Fruit fly (Drosophila melanogaster) whole organism, embryonic: ENCODE data around the gene Fer3HCH.
A peak's percentile ranks its signal among the peaks of the same experiment; 100 is the strongest.

Experiments used
- B-H2 ChIP-seq: fragments of 200-800 bp; sonication (Bioruptor generic); optimal IDR thresholded peaks from 2 replicates; lab custom pipeline; 2018; ENCODE audit warnings: missing biosample characterization, mild to moderate bottlenecking, missing genetic modification characterization
- CG10274 ChIP-seq: fragments of 200-800 bp; sonication (Bioruptor generic); optimal IDR thresholded peaks from 3 replicates; lab custom pipeline; 2017; ENCODE audit warnings: missing biosample characterization, mild to moderate bottlenecking, missing genetic modification characterization
- CG10431 ChIP-seq: fragments of 200-800 bp; sonication (Bioruptor generic); optimal IDR thresholded peaks from 3 replicates; lab custom pipeline; 2018; ENCODE audit warnings: missing biosample characterization, mild to moderate bottlenecking, missing genetic modification characterization
- CG11247 ChIP-seq: fragments of 200-800 bp; sonication (Bioruptor generic); IDR thresholded peaks from 2 replicates; pipeline ENCODE4 v1.3.6; 2022; ENCODE audit warnings: missing biosample characterization, missing genetic modification characterization
- CG11695 ChIP-seq: fragments of 200-800 bp; sonication (Bioruptor generic); IDR thresholded peaks from 3 replicates; pipeline ENCODE4 v1.3.6; 2022; ENCODE audit warnings: missing biosample characterization, missing genetic modification characterization
- CG1233 ChIP-seq: fragments of 200-800 bp; sonication (Bioruptor generic); optimal IDR thresholded peaks from 4 replicates; lab custom pipeline; 2018; ENCODE audit warnings: missing biosample characterization, mild to moderate bottlenecking, missing genetic modification characterization
- CG13624 ChIP-seq: fragments of 200-800 bp; sonication (Bioruptor generic); optimal IDR thresholded peaks from 2 replicates; lab custom pipeline; 2016; ENCODE audit warnings: missing biosample characterization, missing genetic modification characterization
- CG13775 ChIP-seq: fragments of 200-800 bp; sonication (Bioruptor generic); optimal IDR thresholded peaks from 3 replicates; lab custom pipeline; 2017; ENCODE audit warnings: missing biosample characterization, mild to moderate bottlenecking, missing genetic modification characterization
- CG15479 ChIP-seq: fragments of 200-800 bp; sonication (Bioruptor generic); optimal IDR thresholded peaks from 3 replicates; lab custom pipeline; 2019; ENCODE audit warnings: missing biosample characterization, mild to moderate bottlenecking, missing genetic modification characterization, moderate library complexity
- CG15514 ChIP-seq: fragments of 200-800 bp; sonication (Bioruptor generic); optimal IDR thresholded peaks from 3 replicates; lab custom pipeline; 2017; ENCODE audit warnings: missing biosample characterization, missing genetic modification characterization, mild to moderate bottlenecking, moderate library complexity, missing genetic modification reagents
- CG16863 ChIP-seq: fragments of 200-800 bp; sonication (Bioruptor generic); optimal IDR thresholded peaks from 3 replicates; lab custom pipeline; 2016; ENCODE audit warnings: missing biosample characterization, missing genetic modification characterization
- CG17186 ChIP-seq: fragments of 200-800 bp; sonication (Bioruptor generic); optimal IDR thresholded peaks from 3 replicates; lab custom pipeline; 2017; ENCODE audit warnings: missing biosample characterization, missing genetic modification reagents, missing genetic modification characterization
- CG1792 ChIP-seq: fragments of 200-800 bp; sonication (Bioruptor generic); optimal IDR thresholded peaks from 2 replicates; lab custom pipeline; 2016; ENCODE audit warnings: missing biosample characterization, missing genetic modification characterization
- CG18599 ChIP-seq: fragments of 200-800 bp; sonication (Bioruptor generic); optimal IDR thresholded peaks from 3 replicates; lab custom pipeline; 2017; ENCODE audit warnings: missing biosample characterization, missing genetic modification characterization, mild to moderate bottlenecking, moderate library complexity, missing genetic modification reagents
- CG2120 ChIP-seq: fragments of 200-800 bp; sonication (Bioruptor generic); optimal IDR thresholded peaks from 3 replicates; lab custom pipeline; 2016; ENCODE audit warnings: missing biosample characterization, missing genetic modification characterization
- CG2129 ChIP-seq: fragments of 200-800 bp; sonication (Bioruptor generic); IDR thresholded peaks from 2 replicates; pipeline ENCODE4 v1.3.6; 2022; ENCODE audit warnings: missing biosample characterization, missing genetic modification characterization; ENCODE audit not compliant: partially characterized antibody
- CG32772 ChIP-seq: fragments of 200-800 bp; sonication (Bioruptor generic); IDR thresholded peaks from 2 replicates; pipeline ENCODE4 v1.3.6; 2022; ENCODE audit warnings: missing biosample characterization, missing genetic modification characterization
- CG33213 ChIP-seq: fragments of 200-800 bp; sonication (Bioruptor generic); optimal IDR thresholded peaks from 3 replicates; lab custom pipeline; 2016; ENCODE audit warnings: missing biosample characterization, missing genetic modification characterization
- CG4328 ChIP-seq: fragments of 200-800 bp; sonication (Bioruptor generic); optimal IDR thresholded peaks from 3 replicates; lab custom pipeline; 2017; ENCODE audit warnings: missing biosample characterization, missing genetic modification reagents, missing genetic modification characterization
- CG4730 ChIP-seq: fragments of 200-800 bp; sonication (Bioruptor generic); IDR thresholded peaks from 2 replicates; pipeline ENCODE4 v1.3.6; 2022; ENCODE audit warnings: missing biosample characterization, missing genetic modification characterization
- CG9727 ChIP-seq: fragments of 200-800 bp; sonication (Bioruptor generic); optimal IDR thresholded peaks from 3 replicates; lab custom pipeline; 2017; ENCODE audit warnings: missing biosample characterization, mild to moderate bottlenecking, missing genetic modification characterization
- E2f1 ChIP-seq: fragments of 200-800 bp; sonication (Bioruptor generic); IDR thresholded peaks from 2 replicates; pipeline ENCODE4 v1.3.6; 2022; ENCODE audit warnings: missing biosample characterization, missing genetic modification characterization
- Gsc ChIP-seq: fragments of 200-800 bp; sonication (Bioruptor generic); IDR thresholded peaks from 2 replicates; pipeline ENCODE4 v1.3.6; 2022; ENCODE audit warnings: missing biosample characterization, missing genetic modification characterization
- HmgD ChIP-seq: fragments of 200-800 bp; sonication (Bioruptor generic); optimal IDR thresholded peaks from 3 replicates; lab custom pipeline; 2016; ENCODE audit warnings: missing biosample characterization, missing genetic modification characterization
- Hr78 ChIP-seq, 2 experiments: fragments of 200-800 bp in 1 of 2; fragments of >200 bp in 1 of 2; sonication (Bioruptor generic) in 1 of 2; optimal IDR thresholded peaks; 2 replicates each; lab custom pipeline; 2017 to 2019; ENCODE audit warnings: missing biosample characterization in 2 of 2, missing genetic modification characterization in 2 of 2, mild to moderate bottlenecking in 1 of 2, moderate library complexity in 1 of 2
- Myb ChIP-seq: fragments of 200-800 bp; sonication (Bioruptor generic); optimal IDR thresholded peaks from 2 replicates; lab custom pipeline; 2016; ENCODE audit warnings: missing biosample characterization, missing genetic modification characterization
- Neu2 ChIP-seq: fragments of 200-800 bp; sonication (Bioruptor generic); optimal IDR thresholded peaks from 3 replicates; lab custom pipeline; 2016; ENCODE audit warnings: missing biosample characterization, missing genetic modification characterization, borderline replicate concordance
- Nf-YB ChIP-seq: fragments of 200-800 bp; sonication (Bioruptor generic); optimal IDR thresholded peaks from 3 replicates; lab custom pipeline; 2019; ENCODE audit warnings: missing biosample characterization, mild to moderate bottlenecking, missing genetic modification characterization, moderate library complexity
- NfI ChIP-seq: fragments of 200-800 bp; sonication (Bioruptor generic); optimal IDR thresholded peaks from 3 replicates; lab custom pipeline; 2018; ENCODE audit warnings: missing biosample characterization, mild to moderate bottlenecking, missing genetic modification characterization, moderate library complexity
- Sox100B ChIP-seq: fragments of 200-800 bp; sonication (Bioruptor generic); optimal IDR thresholded peaks from 3 replicates; lab custom pipeline; 2018; ENCODE audit warnings: missing biosample characterization, mild to moderate bottlenecking, missing genetic modification characterization
- chinmo ChIP-seq: fragments of 200-800 bp; sonication (Bioruptor generic); IDR thresholded peaks from 4 replicates; pipeline ENCODE4 v1.3.6; 2022; ENCODE audit warnings: missing biosample characterization, missing genetic modification characterization; ENCODE audit not compliant: partially characterized antibody
- corto ChIP-seq: fragments of 200-800 bp; sonication (Bioruptor generic); optimal IDR thresholded peaks from 2 replicates; lab custom pipeline; 2016; ENCODE audit warnings: missing biosample characterization, mild to moderate bottlenecking, missing genetic modification characterization, moderate library complexity
- crp ChIP-seq, 2 experiments: fragments of 200-800 bp; sonication (Bioruptor generic); optimal IDR thresholded peaks; 2 replicates in 1 of 2; 3 replicates in 1 of 2; lab custom pipeline; 2017; ENCODE audit warnings: missing biosample characterization in 2 of 2, missing genetic modification characterization in 2 of 2, mild to moderate bottlenecking in 1 of 2, moderate library complexity in 1 of 2
- cwo ChIP-seq: fragments of 200-800 bp; sonication (Bioruptor generic); optimal IDR thresholded peaks from 3 replicates; lab custom pipeline; 2017; ENCODE audit warnings: missing biosample characterization, missing genetic modification characterization, mild to moderate bottlenecking, moderate library complexity, missing genetic modification reagents
- danr ChIP-seq: fragments of 200-800 bp; sonication (Bioruptor generic); IDR thresholded peaks from 2 replicates; pipeline ENCODE4 v1.3.6; 2022; ENCODE audit warnings: missing biosample characterization, missing genetic modification characterization
- disco-r ChIP-seq: fragments of 200-800 bp; sonication (Bioruptor generic); optimal IDR thresholded peaks from 2 replicates; lab custom pipeline; 2016; ENCODE audit warnings: missing biosample characterization, missing genetic modification characterization
- ewg ChIP-seq: fragments of 200-800 bp; sonication (Bioruptor generic); optimal IDR thresholded peaks from 3 replicates; lab custom pipeline; 2017; ENCODE audit warnings: mild to moderate bottlenecking, missing biosample characterization, missing genetic modification reagents, missing genetic modification characterization
- her ChIP-seq: fragments of 200-800 bp; sonication (Bioruptor generic); optimal IDR thresholded peaks from 2 replicates; lab custom pipeline; 2016; ENCODE audit warnings: missing biosample characterization, missing genetic modification characterization
- hth ChIP-seq: fragments of >200 bp; optimal IDR thresholded peaks from 2 replicates; lab custom pipeline; 2017; ENCODE audit warnings: inconsistent platforms
- lola ChIP-seq, 3 experiments: fragments of >200 bp in 2 of 3; fragments of 200-800 bp in 1 of 3; sonication (Bioruptor generic) in 1 of 3; optimal IDR thresholded peaks; 2 replicates each; lab custom pipeline; 2017 to 2019; ENCODE audit warnings: missing biosample characterization in 3 of 3, missing genetic modification characterization in 3 of 3, mild to moderate bottlenecking in 1 of 3, moderate library complexity in 1 of 3
- lov ChIP-seq, 2 experiments: fragments of 200-800 bp in 1 of 2; fragments of >200 bp in 1 of 2; sonication (Bioruptor generic) in 1 of 2; IDR thresholded peaks in 1 of 2; optimal IDR thresholded peaks in 1 of 2; 2 replicates in 1 of 2; 3 replicates in 1 of 2; pipeline versions ENCODE4 v1.3.6 to Lab custom; 2017 to 2022; ENCODE audit warnings: missing biosample characterization in 1 of 2, missing genetic modification characterization in 1 of 2
- mld ChIP-seq: fragments of 200-800 bp; sonication (Bioruptor generic); IDR thresholded peaks from 3 replicates; pipeline ENCODE4 v1.3.6; 2022; ENCODE audit warnings: missing biosample characterization, missing genetic modification characterization; ENCODE audit not compliant: partially characterized antibody
- ranshi ChIP-seq: fragments of 200-800 bp; sonication (Bioruptor generic); IDR thresholded peaks from 2 replicates; pipeline ENCODE4 v1.3.6; 2022; ENCODE audit warnings: missing biosample characterization, missing genetic modification characterization
- rib ChIP-seq: fragments of 200-800 bp; sonication (Bioruptor generic); IDR thresholded peaks from 2 replicates; pipeline ENCODE4 v1.3.6; 2022; ENCODE audit warnings: missing biosample characterization, missing genetic modification characterization
- sc ChIP-seq, 3 experiments: fragments of >200 bp in 2 of 3; fragments of 200-800 bp in 1 of 3; sonication (Bioruptor generic) in 1 of 3; optimal IDR thresholded peaks; 2 replicates in 2 of 3; 3 replicates in 1 of 3; lab custom pipeline; 2017; ENCODE audit warnings: mild to moderate bottlenecking in 1 of 3, missing biosample characterization in 1 of 3, missing genetic modification characterization in 1 of 3, missing genetic modification reagents in 1 of 3
- schlank ChIP-seq: fragments of 200-800 bp; sonication (Bioruptor generic); optimal IDR thresholded peaks from 2 replicates; lab custom pipeline; 2018; ENCODE audit warnings: missing biosample characterization, mild to moderate bottlenecking, missing genetic modification characterization
- sqz ChIP-seq: fragments of 200-800 bp; sonication (Bioruptor generic); optimal IDR thresholded peaks from 3 replicates; lab custom pipeline; 2018; ENCODE audit warnings: missing biosample characterization, mild to moderate bottlenecking, missing genetic modification characterization
- trem ChIP-seq: fragments of 200-800 bp; optimal IDR thresholded peaks from 3 replicates; lab custom pipeline; 2019; ENCODE audit warnings: missing biosample characterization, mild to moderate bottlenecking, missing genetic modification characterization, moderate library complexity
- zf30C ChIP-seq: fragments of 200-800 bp; sonication (Bioruptor generic); optimal IDR thresholded peaks from 3 replicates; lab custom pipeline; 2018; ENCODE audit warnings: missing biosample characterization, mild to moderate bottlenecking, missing genetic modification characterization

The Fer3HCH gene

DNA sequence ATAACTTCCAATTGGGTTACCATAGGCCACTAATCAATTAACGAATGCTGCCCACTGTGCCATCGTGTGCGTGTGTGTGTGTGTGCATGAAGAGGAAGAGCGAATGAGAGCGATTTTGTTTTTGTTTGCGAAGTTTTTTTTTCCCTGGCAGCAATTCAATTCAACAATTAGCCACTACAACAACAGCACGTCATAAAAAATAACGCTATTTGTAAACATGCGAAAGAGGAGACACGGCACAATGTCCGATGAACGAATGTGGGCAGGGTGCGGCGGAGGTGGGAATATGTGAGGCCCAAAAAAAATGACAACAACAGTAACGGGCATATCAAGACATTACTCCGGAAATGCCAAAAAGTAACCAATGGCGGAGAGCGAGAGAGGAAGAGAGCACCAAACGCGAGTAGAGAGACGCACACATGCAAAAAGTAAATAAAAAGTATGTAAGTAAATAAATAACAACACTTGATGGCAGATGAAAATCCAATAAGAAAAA lies 20.6 kb downstream of the Fer3HCH start (continued):
- TF ChIP-seq her (no peak), Neu2 (GFP tag; lab: Kevin White, UChicago) (no peak), NfI (GFP tag; lab: Kevin White, UChicago) (peak; percentile 11), B-H2 (peak; percentile 36), CG2120 (GFP tag; lab: Kevin White, UChicago) (peak; percentile 45), schlank (tag; lab: Kevin White, UChicago) (peak; percentile 8), rib (GFP tag; lab: Robert Waterston, UW) (0 out of 2 replicates have a peak, but pooled peaks have one; percentile 31), danr (GFP tag; lab: Robert Waterston, UW) (no peak), CG15514 (GFP tag; lab: Kevin White, UChicago) (peak; percentile 29), Myb (GFP tag; lab: Kevin White, UChicago) (no peak), Sox100B (GFP tag; lab: Kevin White, UChicago) (no peak), lola (GFP tag; optimal IDR thresholded peaks at IDR 0.05; lab: Kevin White, UChicago) (no peak), HmgD (GFP tag; lab: Kevin White, UChicago) (no peak), CG4730 (no peak), chinmo (GFP tag; lab: Robert Waterston, UW) (peak; percentile 81; the same call in 2 of the 4 replicates), CG4328 (GFP tag; lab: Kevin White, UChicago) (no peak), zf30C (GFP tag; lab: Kevin White, UChicago) (no peak), CG15479 (GFP tag; lab: Kevin White, UChicago) (no peak), Nf-YB (no peak), Hr78 (GFP tag; optimal IDR thresholded peaks at IDR 0.05; lab: Kevin White, UChicago) (no peak), CG2129 (GFP tag; lab: Robert Waterston, UW) (no peak), CG1233 (no peak), trem (tag; lab: Kevin White, UChicago) (no peak), crp (GFP tag; optimal IDR thresholded peaks at IDR 0.05; lab: Kevin White, UChicago) (no peak), hth (no peak), Gsc (no peak), CG11247 (GFP tag; lab: Robert Waterston, UW) (no peak), CG9727 (GFP tag; lab: Kevin White, UChicago) (no peak), CG10431 (no peak), CG11695 (GFP tag; lab: Robert Waterston, UW) (no peak), CG1792 (GFP tag; lab: Kevin White, UChicago) (no peak), disco-r (GFP tag; lab: Kevin White, UChicago) (no peak), CG10274 (no peak), mld (GFP tag; lab: Robert Waterston, UW) (no peak), CG13775 (GFP tag; lab: Kevin White, UChicago) (no peak), lov (optimal IDR thresholded peaks at IDR 0.05; lab: Kevin White, UChicago) (no peak), lov (GFP tag; IDR thresholded peaks at IDR 0.05; lab: Robert Waterston, UW) (no peak), CG18599 (GFP tag; lab: Kevin White, UChicago) (peak; percentile 14), CG16863 (GFP tag; lab: Kevin White, UChicago) (no peak), CG32772 (GFP tag; lab: Robert Waterston, UW) (no peak), ranshi (GFP tag; lab: Robert Waterston, UW) (no peak), CG13624 (GFP tag; lab: Kevin White, UChicago) (no peak), sqz (GFP tag; lab: Kevin White, UChicago) (peak; percentile 93), sc (optimal IDR thresholded peaks at IDR 0.05; lab: Kevin White, UChicago) (no peak), sc (GFP tag; optimal IDR thresholded peaks at IDR 0.05; lab: Kevin White, UChicago) (no peak), cwo (GFP tag; lab: Kevin White, UChicago) (peak; percentile 26), CG33213 (GFP tag; lab: Kevin White, UChicago) (no peak), E2f1 (GFP tag; lab: Robert Waterston, UW) (no peak), ewg (no peak), corto (GFP tag; lab: Kevin White, UChicago) (no peak), CG17186 (GFP tag; lab: Kevin White, UChicago) (no peak)
